Fruit fly (Drosophila melanogaster) whole organism, wandering third instar larva: Measurements from ENCODE around the gene CG12540.
A peak's percentile ranks its signal among the peaks of the same experiment; 100 is the strongest.

Experiments
- CrebA ChIP-seq: fragments of 200-800 bp; sonication (Bioruptor generic); optimal IDR thresholded peaks from 2 replicates; lab custom pipeline; 2016; ENCODE audit warnings: missing biosample characterization, mild to moderate bottlenecking, missing genetic modification characterization, borderline replicate concordance
- Dfd ChIP-seq: fragments of >200 bp; optimal IDR thresholded peaks from 2 replicates; lab custom pipeline; 2017; ENCODE audit warnings: missing biosample characterization, missing genetic modification characterization
- Dif ChIP-seq: fragments of 200-275, 200-300 bp; sonication (Bioruptor generic); optimal IDR thresholded peaks from 2 replicates; lab custom pipeline; 2018; ENCODE audit warnings: missing biosample characterization, missing genetic modification characterization; ENCODE audit not compliant: partially characterized antibody
- GATAd ChIP-seq: sonication (Bioruptor generic); optimal IDR thresholded peaks from 2 replicates; lab custom pipeline; 2016; ENCODE audit warnings: missing biosample characterization, missing genetic modification characterization
- HLH106 ChIP-seq: fragments of 200-800 bp; optimal IDR thresholded peaks from 3 replicates; lab custom pipeline; 2019; ENCODE audit warnings: missing biosample characterization, mild to moderate bottlenecking, missing genetic modification characterization, moderate library complexity
- Hnf4 ChIP-seq: fragments of 200-800 bp; sonication (Bioruptor generic); optimal IDR thresholded peaks from 2 replicates; lab custom pipeline; 2016; ENCODE audit warnings: missing biosample characterization, mild to moderate bottlenecking, missing genetic modification characterization
- Hr83 ChIP-seq: fragments of 200-300 bp; sonication (Bioruptor generic); optimal IDR thresholded peaks from 2 replicates; lab custom pipeline; 2016; ENCODE audit warnings: missing biosample characterization, mild to moderate bottlenecking, missing genetic modification characterization, moderate library complexity; ENCODE audit not compliant: poor library complexity, severe bottlenecking
- Jra ChIP-seq: sonication (Bioruptor generic); optimal IDR thresholded peaks from 2 replicates; lab custom pipeline; 2016; ENCODE audit warnings: missing biosample characterization, missing genetic modification characterization
- OdsH ChIP-seq: fragments of 200-800 bp; sonication (Bioruptor generic); optimal IDR thresholded peaks from 2 replicates; lab custom pipeline; 2016; ENCODE audit warnings: missing biosample characterization, mild to moderate bottlenecking, missing genetic modification characterization
- Sp1 ChIP-seq: fragments of 200-800 bp; sonication (Bioruptor generic); optimal IDR thresholded peaks from 3 replicates; lab custom pipeline; 2019; ENCODE audit warnings: missing biosample characterization, mild to moderate bottlenecking, missing genetic modification characterization, moderate library complexity
- Vsx2 ChIP-seq: fragments of 200-300, 225-300 bp; sonication (Bioruptor generic); optimal IDR thresholded peaks from 2 replicates; lab custom pipeline; 2018; ENCODE audit warnings: missing biosample characterization, missing genetic modification characterization; ENCODE audit not compliant: partially characterized antibody
- br ChIP-seq: fragments of 200-800 bp; sonication (Bioruptor generic); optimal IDR thresholded peaks from 2 replicates; lab custom pipeline; 2016; ENCODE audit warnings: missing biosample characterization, missing genetic modification characterization
- dl ChIP-seq, 2 experiments: fragments of 175-275, 200-275 bp in 1 of 2; fragments of 200-275 bp in 1 of 2; sonication (Bioruptor generic); optimal IDR thresholded peaks; lab custom pipeline; 2018; ENCODE audit warnings: mild to moderate bottlenecking in 2 of 2, missing biosample characterization in 2 of 2, missing genetic modification characterization in 2 of 2, moderate library complexity in 2 of 2; ENCODE audit not compliant: partially characterized antibody in 2 of 2, insufficient read depth in 1 of 2
- dmrt93B ChIP-seq: fragments of 200-800 bp; sonication (Bioruptor generic); optimal IDR thresholded peaks from 2 replicates; lab custom pipeline; 2018; ENCODE audit warnings: missing biosample characterization, mild to moderate bottlenecking, missing genetic modification characterization
- dsf ChIP-seq: sonication (Bioruptor generic); optimal IDR thresholded peaks from 2 replicates; lab custom pipeline; 2016; ENCODE audit warnings: missing biosample characterization, missing genetic modification characterization, borderline replicate concordance
- ey ChIP-seq: fragments of 200-800 bp; sonication (Bioruptor generic); optimal IDR thresholded peaks from 2 replicates; lab custom pipeline; 2016; ENCODE audit warnings: missing biosample characterization, missing genetic modification characterization
- foxo ChIP-seq, 2 experiments: fragments of 200-800 bp; sonication (Bioruptor generic); optimal IDR thresholded peaks; 2 replicates in 1 of 2; 3 replicates in 1 of 2; lab custom pipeline; 2016 to 2017; ENCODE audit warnings: missing biosample characterization in 2 of 2, missing genetic modification characterization in 2 of 2
- fru ChIP-seq: fragments of 200-800 bp; sonication (Bioruptor generic); optimal IDR thresholded peaks from 3 replicates; lab custom pipeline; 2016; ENCODE audit warnings: missing biosample characterization, mild to moderate bottlenecking, missing genetic modification characterization
- h ChIP-seq: fragments of 200-800 bp; sonication (Bioruptor generic); optimal IDR thresholded peaks from 3 replicates; lab custom pipeline; 2016; ENCODE audit warnings: missing biosample characterization, mild to moderate bottlenecking, missing genetic modification characterization
- jim ChIP-seq: fragments of 175-275, 200-325 bp; sonication (Bioruptor generic); optimal IDR thresholded peaks from 2 replicates; lab custom pipeline; 2016; ENCODE audit warnings: missing biosample characterization, mild to moderate bottlenecking, missing genetic modification characterization
- pan ChIP-seq: fragments of >200 bp; optimal IDR thresholded peaks from 2 replicates; lab custom pipeline; 2017
- psq ChIP-seq: fragments of 200-800 bp; sonication (Bioruptor generic); optimal IDR thresholded peaks from 3 replicates; lab custom pipeline; 2017; ENCODE audit warnings: missing biosample characterization, mild to moderate bottlenecking, missing genetic modification characterization, moderate library complexity
- rgr ChIP-seq: fragments of 200-800 bp; sonication (Bioruptor generic); optimal IDR thresholded peaks from 3 replicates; lab custom pipeline; 2016; ENCODE audit warnings: missing biosample characterization, mild to moderate bottlenecking, missing genetic modification characterization
- sv ChIP-seq: fragments of 200-800 bp; sonication (Bioruptor generic); optimal IDR thresholded peaks from 3 replicates; lab custom pipeline; 2016; ENCODE audit warnings: missing biosample characterization, missing genetic modification characterization
- woc ChIP-seq: sonication (Bioruptor generic); optimal IDR thresholded peaks from 2 replicates; lab custom pipeline; 2016; ENCODE audit warnings: missing biosample characterization, mild to moderate bottlenecking, missing genetic modification characterization

CG12540 gene

DNA sequence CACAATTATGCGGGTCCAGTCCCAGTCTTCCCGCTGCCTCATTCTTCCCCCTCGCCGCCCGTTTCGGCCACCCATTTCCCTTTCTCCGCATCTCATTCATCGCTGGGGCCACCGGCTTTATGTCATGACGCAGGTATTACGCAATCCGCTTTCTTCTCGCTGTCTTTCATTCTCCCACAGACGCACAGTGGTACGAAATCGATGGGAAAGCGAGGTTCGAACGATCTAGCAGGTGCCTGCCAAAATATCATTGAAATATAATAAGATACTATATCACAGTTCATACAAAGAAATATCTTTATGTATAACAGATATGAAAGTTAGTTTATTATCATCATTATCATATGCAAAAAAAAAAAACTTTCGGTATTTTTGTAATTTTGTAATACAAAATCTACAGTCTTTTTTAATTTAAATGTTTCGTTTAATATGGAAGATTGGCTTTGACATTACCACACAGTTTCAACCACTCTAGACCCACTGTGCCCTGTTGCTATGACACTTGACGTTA, 12.4 kb upstream of the CG12540 start:
- peak; percentile 63 for TF ChIP-seq rgr (GFP tag; lab: Kevin White, UChicago)
- peak; percentile 76 for TF ChIP-seq psq (GFP tag; lab: Kevin White, UChicago)
- peak; percentile 71 for TF ChIP-seq OdsH
- peak; percentile 67 for TF ChIP-seq h
- peak; percentile 47 for TF ChIP-seq Sp1
- no peak for TF ChIP-seq jim
- TF ChIP-seq HLH106 (tag; lab: Kevin White, UChicago): peak; percentile 31
- TF ChIP-seq fru (GFP tag; lab: Kevin White, UChicago): peak; percentile 79
- peak; percentile 48 for TF ChIP-seq dmrt93B (GFP tag; lab: Kevin White, UChicago)
- TF ChIP-seq Vsx2 (GFP tag; lab: Kevin White, UChicago): no peak
- peak; percentile 32 for TF ChIP-seq Hnf4 (GFP tag; lab: Kevin White, UChicago)
- peak; percentile 39 for TF ChIP-seq woc (GFP tag; lab: Kevin White, UChicago)
- TF ChIP-seq br: peak; percentile 55
- no peak for TF ChIP-seq Hr83 (GFP tag; lab: Kevin White, UChicago)
- TF ChIP-seq Dif (GFP tag; lab: Kevin White, UChicago): no peak
- TF ChIP-seq sv (GFP tag; lab: Kevin White, UChicago): peak; percentile 39
- peak in 1 of 2 experiments; percentile 80 for TF ChIP-seq foxo (GFP tag; optimal IDR thresholded peaks at IDR 0.05; lab: Kevin White, UChicago)
- TF ChIP-seq ey (GFP tag; lab: Kevin White, UChicago): peak; percentile 55

dm6 chrX:14493779-14494401, 2.0 kb upstream of the CG12540 start:
- TF ChIP-seq rgr (GFP tag; lab: Kevin White, UChicago) (peak; percentile 40), fru (GFP tag; lab: Kevin White, UChicago) (peak; percentile 54), dl (GFP tag; optimal IDR thresholded peaks at IDR 0.05; lab: Kevin White, UChicago; ENCODE audit: insufficient read depth in 1 of 2, partially characterized antibody in 2 of 2) (no peak), HLH106 (tag; lab: Kevin White, UChicago) (peak; percentile 11), dsf (no peak), ey (GFP tag; lab: Kevin White, UChicago) (peak; percentile 10), foxo (GFP tag; optimal IDR thresholded peaks at IDR 0.05; lab: Kevin White, UChicago) (peak in 1 of 2 experiments; percentile 46), psq (GFP tag; lab: Kevin White, UChicago) (peak; percentile 35), woc (GFP tag; lab: Kevin White, UChicago) (peak; percentile 11), Jra (GFP tag; lab: Kevin White, UChicago) (no peak), Vsx2 (GFP tag; lab: Kevin White, UChicago) (no peak), h (peak; percentile 49), GATAd (no peak), Dfd (no peak), br (peak; percentile 25)
- TF ChIP-seq, all 38 proteins: peak for 9

DNA sequence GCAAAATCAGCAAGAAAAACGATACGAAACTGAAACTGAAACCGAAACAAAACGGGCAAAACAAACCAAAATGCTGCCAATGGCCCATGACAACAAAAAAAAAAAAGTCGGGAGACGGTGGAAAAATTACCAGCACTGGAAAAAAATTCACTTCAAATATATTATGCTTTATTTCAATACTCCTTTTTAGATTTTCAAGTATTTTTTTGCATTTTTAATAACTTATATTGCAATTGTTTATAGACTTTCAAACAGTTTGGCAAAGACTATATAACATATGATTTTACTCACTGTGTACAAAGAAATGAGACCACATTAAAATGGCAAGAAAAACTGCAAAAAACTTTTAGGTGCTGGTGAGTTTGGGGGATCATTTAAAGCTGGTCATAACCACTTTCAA, 5.1 kb downstream of the CG12540 start:
- TF ChIP-seq rgr (GFP tag; lab: Kevin White, UChicago) (no peak), Hr83 (GFP tag; lab: Kevin White, UChicago) (no peak), pan (lab: Kevin White, UChicago) (no peak), CrebA (no peak)
